Worm (Caenorhabditis elegans): ENCODE data around the gene T28H10.1.

The T28H10.1 gene

DNA sequence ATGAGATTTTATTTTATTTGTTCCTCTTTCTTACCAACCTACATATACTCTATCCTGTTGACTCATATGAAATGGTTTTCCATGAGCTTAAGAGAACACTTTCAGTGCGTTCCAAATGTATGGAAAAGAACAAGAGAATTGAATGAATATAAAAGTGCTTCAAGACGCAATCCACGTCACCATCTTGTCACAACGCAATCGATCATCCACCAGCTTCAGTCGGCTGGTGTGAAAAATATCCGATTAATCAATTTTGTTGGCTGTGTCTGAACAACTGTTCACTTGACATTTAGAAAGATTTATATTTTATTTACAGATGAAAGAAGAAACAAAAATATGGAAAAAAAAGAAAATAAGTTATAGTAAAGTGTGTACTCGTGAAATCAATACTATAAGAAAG lies 19.8 kb downstream of the T28H10.1 start:
- TF ChIP-seq unc-55 (GFP tag; optimal IDR thresholded peaks at IDR 0.05) (peak; percentile 79), hlh-30 (tag; optimal IDR thresholded peaks at IDR 0.05; ENCODE audit: insufficient read depth) (no peak)

DNA sequence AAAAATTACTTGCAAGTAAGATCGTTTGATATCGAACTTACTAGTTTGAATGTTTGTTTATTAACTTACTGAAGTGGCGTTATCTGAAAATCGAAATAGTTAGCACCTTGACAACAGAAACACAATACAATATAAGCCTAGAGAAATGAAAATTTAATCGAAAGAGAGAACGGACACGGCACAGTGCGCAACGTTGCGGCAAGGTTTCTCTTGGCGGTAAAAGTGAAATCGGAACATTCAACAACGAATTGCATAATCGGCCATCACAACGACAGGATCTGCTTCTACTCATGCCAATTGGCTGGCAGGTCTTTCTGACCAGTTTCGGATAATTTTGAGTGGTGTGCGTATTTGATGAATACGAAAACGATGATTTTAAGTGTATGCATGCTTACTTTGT lies 21.9 kb downstream of the T28H10.1 start, which contains the start of gene dyf-4:
Gene dyf-4, minus strand, starts transcription at position 213 of the 400 bp plus-strand sequence.
- no peak for TF ChIP-seq hlh-8 (tag; optimal IDR thresholded peaks at IDR 0.05)
- no peak for TF ChIP-seq rnt-1 (tag; optimal IDR thresholded peaks at IDR 0.05)
- no peak for TF ChIP-seq unc-55 (GFP tag; optimal IDR thresholded peaks at IDR 0.05)
- no peak for TF ChIP-seq pqm-1 (tag; optimal IDR thresholded peaks at IDR 0.05)
- TF ChIP-seq pha-2 (tag; optimal IDR thresholded peaks at IDR 0.05), result no peak
- TF ChIP-seq lim-6 (tag; optimal IDR thresholded peaks at IDR 0.05), result no peak
- no peak for TF ChIP-seq K02D7.2 (tag; optimal IDR thresholded peaks at IDR 0.05)
- no peak for TF ChIP-seq sdc-2 (tag; optimal IDR thresholded peaks at IDR 0.05)

ce11 chrV:12526124-12526523 lies 22.5 kb downstream of the T28H10.1 start:
- no peak for TF ChIP-seq unc-86 (tag; optimal IDR thresholded peaks at IDR 0.05)
- TF ChIP-seq eyg-1 (tag; optimal IDR thresholded peaks at IDR 0.05), result no peak
- TF ChIP-seq ttx-3 (tag; optimal IDR thresholded peaks at IDR 0.05), result no peak
- no peak for TF ChIP-seq F13H6.1 (tag; optimal IDR thresholded peaks at IDR 0.05)
- TF ChIP-seq Y22D7AL.16 (tag; optimal IDR thresholded peaks at IDR 0.05), result no peak
- no peak for TF ChIP-seq pqm-1 (tag; optimal IDR thresholded peaks at IDR 0.05)
- TF ChIP-seq sox-2 (GFP tag; IDR thresholded peaks at IDR 0.05), result no peak
- TF ChIP-seq syd-9 (tag; optimal IDR thresholded peaks at IDR 0.05), result no peak
- no peak for TF ChIP-seq fkh-6 (tag; optimal IDR thresholded peaks at IDR 0.05)
- no peak for TF ChIP-seq lim-6 (tag; optimal IDR thresholded peaks at IDR 0.05)
- TF ChIP-seq pat-9 (tag; optimal IDR thresholded peaks at IDR 0.05), result no peak
- no peak for TF ChIP-seq nfya-1 (tag; optimal IDR thresholded peaks at IDR 0.05)
- no peak for TF ChIP-seq ets-4 (tag; optimal IDR thresholded peaks at IDR 0.05)
- TF ChIP-seq C08G9.2 (tag; optimal IDR thresholded peaks at IDR 0.05), result no peak
- no peak for TF ChIP-seq tbx-7 (tag; optimal IDR thresholded peaks at IDR 0.05)
- TF ChIP-seq npax-4 (tag; optimal IDR thresholded peaks at IDR 0.05), result no peak
- no peak for TF ChIP-seq che-1 (tag; optimal IDR thresholded peaks at IDR 0.05)
- no peak for TF ChIP-seq ceh-24 (tag; optimal IDR thresholded peaks at IDR 0.05)
- no peak for TF ChIP-seq unc-55 (GFP tag; optimal IDR thresholded peaks at IDR 0.05)

DNA sequence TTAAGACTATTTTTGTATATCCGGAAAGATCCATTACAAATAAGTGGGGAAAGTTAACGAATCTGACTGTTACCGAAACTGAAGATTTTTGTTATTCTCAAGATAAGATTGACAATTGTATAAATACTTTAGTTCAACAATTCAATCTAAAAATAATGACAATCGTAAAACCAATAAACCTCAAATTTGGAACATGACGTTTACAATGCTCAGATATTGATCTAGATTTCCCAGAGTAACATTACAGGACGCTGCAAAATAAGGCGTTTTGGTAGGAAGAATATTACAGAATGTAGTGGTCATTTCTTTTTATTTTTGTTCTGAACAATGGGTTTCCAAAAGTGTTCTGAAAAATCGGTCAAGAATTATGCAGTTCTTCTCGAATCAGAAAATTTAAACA lies 23.2 kb downstream of the T28H10.1 start, which contains the start of gene F45D3.1:
Gene F45D3.1, plus strand, starts transcription at position 301 of the 400 bp plus-strand sequence.
- TF ChIP-seq hlh-13 (GFP tag; optimal IDR thresholded peaks at IDR 0.05) (no peak), pros-1 (tag; optimal IDR thresholded peaks at IDR 0.05) (no peak), syd-9 (tag; optimal IDR thresholded peaks at IDR 0.05) (no peak)

DNA sequence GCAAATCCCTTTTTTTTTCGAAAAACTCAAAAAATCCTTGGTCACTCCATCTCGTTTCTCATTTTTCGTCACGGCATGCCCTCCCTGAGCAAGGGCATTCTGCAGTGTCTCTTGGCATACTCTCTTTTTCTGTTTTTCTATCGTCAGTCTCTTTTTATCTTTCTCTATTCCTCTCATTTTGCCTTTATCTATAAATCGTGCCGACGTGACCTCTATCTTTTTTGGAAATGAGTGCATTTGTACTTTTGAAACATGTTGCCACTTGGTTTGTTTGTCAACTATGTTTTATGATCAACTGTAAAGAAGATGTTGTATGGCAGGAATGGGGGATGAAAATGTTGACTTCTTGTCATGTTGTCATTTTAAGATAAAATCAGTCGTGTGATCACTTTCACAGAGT lies 25.3 kb downstream of the T28H10.1 start:
- no peak for TF ChIP-seq pag-3 (tag; optimal IDR thresholded peaks at IDR 0.05; ENCODE audit: borderline replicate concordance)
- TF ChIP-seq elt-2 (tag; optimal IDR thresholded peaks at IDR 0.05), result peak; percentile 16
- TF ChIP-seq sdc-2 (tag; optimal IDR thresholded peaks at IDR 0.05), result no peak
- TF ChIP-seq nfya-1 (tag; optimal IDR thresholded peaks at IDR 0.05), result peak; percentile 1
- no peak for TF ChIP-seq sox-4 (tag; optimal IDR thresholded peaks at IDR 0.05)
- TF ChIP-seq pha-4 (tag; optimal IDR thresholded peaks at IDR 0.05), result no peak
- TF ChIP-seq hlh-30 (tag; optimal IDR thresholded peaks at IDR 0.05; ENCODE audit: insufficient read depth), result no peak
- TF ChIP-seq pros-1 (tag; optimal IDR thresholded peaks at IDR 0.05), result no peak
- no peak for TF ChIP-seq dve-1 (tag; optimal IDR thresholded peaks at IDR 0.05)

DNA sequence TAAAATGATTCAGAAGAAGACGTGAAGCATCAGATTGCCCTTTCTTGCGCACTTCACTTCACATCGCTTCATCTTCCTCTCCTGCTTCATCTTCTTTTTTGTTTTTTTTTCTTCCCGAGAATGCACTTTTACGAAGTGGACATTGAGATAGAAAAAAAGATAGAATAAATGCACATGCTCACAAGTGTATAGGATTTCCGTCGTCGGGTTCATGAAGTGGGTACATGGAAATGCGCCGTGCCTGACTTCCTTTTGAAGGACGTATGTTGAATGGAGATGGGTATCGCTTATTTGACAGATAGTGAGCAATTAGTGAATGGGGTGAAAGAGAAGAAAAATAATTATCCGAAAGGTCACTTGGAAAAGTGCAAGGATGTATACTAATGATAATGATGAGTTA lies 26.5 kb downstream of the T28H10.1 start:
- no peak for TF ChIP-seq madf-2 (tag; optimal IDR thresholded peaks at IDR 0.05)
- no peak for TF ChIP-seq elt-4 (tag; optimal IDR thresholded peaks at IDR 0.05)
- no peak for TF ChIP-seq ceh-14 (tag; optimal IDR thresholded peaks at IDR 0.05)
- no peak for TF ChIP-seq ceh-19 (GFP tag; optimal IDR thresholded peaks at IDR 0.05)
- no peak for TF ChIP-seq ceh-48 (tag; optimal IDR thresholded peaks at IDR 0.05)
- no peak for TF ChIP-seq npax-4 (tag; optimal IDR thresholded peaks at IDR 0.05)
- TF ChIP-seq ref-2 (tag; optimal IDR thresholded peaks at IDR 0.05), result no peak
- no peak for TF ChIP-seq nhr-11 (tag; optimal IDR thresholded peaks at IDR 0.05)
- no peak for TF ChIP-seq pha-2 (tag; optimal IDR thresholded peaks at IDR 0.05)
- TF ChIP-seq ceh-9 (tag; optimal IDR thresholded peaks at IDR 0.05), result no peak
- no peak for TF ChIP-seq hlh-8 (tag; optimal IDR thresholded peaks at IDR 0.05)
- TF ChIP-seq tbx-2 (tag; optimal IDR thresholded peaks at IDR 0.05), result no peak
- no peak for TF ChIP-seq pag-3 (tag; optimal IDR thresholded peaks at IDR 0.05; ENCODE audit: borderline replicate concordance)
- TF ChIP-seq hlh-15 (tag; optimal IDR thresholded peaks at IDR 0.05), result no peak
- no peak for TF ChIP-seq eyg-1 (tag; optimal IDR thresholded peaks at IDR 0.05)
- TF ChIP-seq tbx-7 (tag; optimal IDR thresholded peaks at IDR 0.05), result no peak
- TF ChIP-seq sox-4 (tag; optimal IDR thresholded peaks at IDR 0.05), result no peak
- no peak for TF ChIP-seq pat-9 (tag; optimal IDR thresholded peaks at IDR 0.05)
